Worm (Caenorhabditis elegans) whole organism, L1 larva: ENCODE data around the gene K07D4.5.
A peak's percentile ranks its signal among the peaks of the same experiment; 100 is the strongest.

Experiments used
- aly-2 ChIP-seq: fragments of 150-350 bp; optimal IDR thresholded peaks from 2 replicates; lab custom pipeline; 2014; ENCODE audit warnings: missing biosample characterization, missing genetic modification characterization
- egl-27 ChIP-seq, 2 experiments: fragments of 150-350 bp in 1 of 2; sonication (generic microtip); optimal IDR thresholded peaks; 3 replicates each; lab custom pipeline; 2017 to 2018; ENCODE audit warnings: missing biosample characterization in 2 of 2, missing genetic modification characterization in 2 of 2, missing genetic modification reagents in 2 of 2
- elt-3 ChIP-seq, 6 experiments: fragments of 150-350 bp in 1 of 6; sonication (generic microtip); optimal IDR thresholded peaks; 2 replicates each; lab custom pipeline; 2017 to 2018; ENCODE audit warnings: missing biosample characterization in 6 of 6, missing genetic modification characterization in 6 of 6, inconsistent platforms in 1 of 6
- ets-5 ChIP-seq: fragments of 200-800 bp; sonication (Bioruptor generic); IDR thresholded peaks from 2 replicates; pipeline ENCODE4 v1.3.6; 2022; ENCODE audit warnings: missing genetic modification characterization, missing compliant biosample characterization
- lin-13 ChIP-seq: fragments of 150-350 bp; optimal IDR thresholded peaks from 2 replicates; lab custom pipeline; 2014; ENCODE audit warnings: missing biosample characterization, missing genetic modification reagents, missing genetic modification characterization
- lin-35 ChIP-seq, 2 experiments: fragments of 150-350 bp; optimal IDR thresholded peaks; 2 replicates each; lab custom pipeline; 2014; ENCODE audit warnings: missing biosample characterization in 2 of 2, missing genetic modification characterization in 2 of 2, missing genetic modification reagents in 2 of 2
- lin-39 ChIP-seq: fragments of 150-350 bp; optimal IDR thresholded peaks from 2 replicates; lab custom pipeline; 2014; ENCODE audit warnings: missing biosample characterization, missing genetic modification reagents, missing genetic modification characterization
- nhr-84 ChIP-seq: sonication (generic microtip); optimal IDR thresholded peaks from 2 replicates; lab custom pipeline; 2017; ENCODE audit warnings: missing biosample characterization, missing genetic modification characterization
- sox-4 ChIP-seq: sonication (generic microtip); optimal IDR thresholded peaks from 2 replicates; lab custom pipeline; 2016; ENCODE audit warnings: missing genetic modification characterization, missing compliant biosample characterization
- sptf-1 ChIP-seq: fragments of 150-350 bp; optimal IDR thresholded peaks from 2 replicates; lab custom pipeline; 2014; ENCODE audit warnings: missing biosample characterization, missing genetic modification characterization
- unc-62 ChIP-seq: fragments of 150-350 bp; optimal IDR thresholded peaks from 2 replicates; lab custom pipeline; 2014; ENCODE audit warnings: missing biosample characterization, missing genetic modification reagents, missing genetic modification characterization
- zag-1 ChIP-seq: fragments of 150-350 bp; optimal IDR thresholded peaks from 2 replicates; lab custom pipeline; 2014; ENCODE audit warnings: missing biosample characterization, missing genetic modification characterization
- ztf-11 ChIP-seq, 2 experiments: sonication (generic microtip); optimal IDR thresholded peaks; 2 replicates each; lab custom pipeline; 2016 to 2017; ENCODE audit warnings: missing genetic modification characterization in 2 of 2, missing biosample characterization in 1 of 2, missing compliant biosample characterization in 1 of 2
- ztf-4 ChIP-seq: fragments of 150-350 bp; optimal IDR thresholded peaks from 2 replicates; lab custom pipeline; 2014; ENCODE audit warnings: missing biosample characterization, missing genetic modification characterization

- TF ChIP-seq lin-35 (GFP tag; optimal IDR thresholded peaks at IDR 0.05; lab: Kevin White, UChicago) (no peak), ztf-4 (tag; lab: Kevin White, UChicago) (no peak), ztf-11 (tag; optimal IDR thresholded peaks at IDR 0.05; lab: Kevin White, UChicago) (no peak), zag-1 (tag; lab: Kevin White, UChicago) (no peak), aly-2 (peak; percentile 16), unc-62 (GFP tag; lab: Kevin White, UChicago) (no peak), lin-39 (tag; lab: Kevin White, UChicago) (no peak), sptf-1 (tag; lab: Kevin White, UChicago) (no peak), lin-13 (GFP tag; lab: Kevin White, UChicago) (no peak), nhr-84 (tag; lab: Kevin White, UChicago) (no peak), elt-3 (tag; optimal IDR thresholded peaks at IDR 0.05; lab: Kevin White, UChicago) (no peak), sox-4 (tag; lab: Kevin White, UChicago) (no peak), egl-27 (tag; optimal IDR thresholded peaks at IDR 0.05; lab: Kevin White, UChicago) (no peak), ets-5 (GFP tag; lab: Robert Waterston, UW) (no peak)
These were observed 53.2 kb downstream of the K07D4.5 start, which contains the start of gene K10G6.9 for ce11 chrII:3972153-3972552.
